Fruit fly (Drosophila melanogaster) whole organism, embryonic: Measurements from ENCODE around the gene Prm.

Source experiments
- Adf1 ChIP-seq: fragments of 200-800 bp; sonication (Bioruptor generic); IDR thresholded peaks from 2 replicates; pipeline ENCODE4 v1.3.6; 2022; ENCODE audit warnings: missing biosample characterization, missing genetic modification characterization
- Aef1 ChIP-seq: fragments of 200-800 bp; sonication (Bioruptor generic); IDR thresholded peaks from 3 replicates; pipeline ENCODE4 v1.3.6; 2022; ENCODE audit warnings: missing biosample characterization, missing genetic modification characterization
- Bdp1 ChIP-seq: fragments of 200-800 bp; sonication (Bioruptor generic); optimal IDR thresholded peaks from 3 replicates; lab custom pipeline; 2016; ENCODE audit warnings: missing biosample characterization, missing genetic modification characterization
- CG11504 ChIP-seq: fragments of 200-800 bp; sonication (Bioruptor generic); optimal IDR thresholded peaks from 3 replicates; lab custom pipeline; 2019; ENCODE audit warnings: missing biosample characterization, mild to moderate bottlenecking, missing genetic modification characterization, moderate library complexity
- CG11696 ChIP-seq: fragments of 200-800 bp; sonication (Bioruptor generic); IDR thresholded peaks from 2 replicates; pipeline ENCODE4 v1.3.6; 2022; ENCODE audit warnings: missing biosample characterization, missing genetic modification characterization
- CG12236 ChIP-seq: fragments of 200-800 bp; sonication (Bioruptor generic); optimal IDR thresholded peaks from 2 replicates; lab custom pipeline; 2016; ENCODE audit warnings: missing biosample characterization, missing genetic modification characterization
- CG13123 ChIP-seq: fragments of 200-800 bp; sonication (Bioruptor generic); optimal IDR thresholded peaks from 2 replicates; lab custom pipeline; 2016; ENCODE audit warnings: missing biosample characterization, missing genetic modification characterization
- CG14050 ChIP-seq: fragments of 200-800 bp; sonication (Bioruptor generic); IDR thresholded peaks from 3 replicates; pipeline ENCODE4 v1.3.6; 2022; ENCODE audit warnings: missing biosample characterization, missing genetic modification characterization
- CG15269 ChIP-seq: fragments of 200-800 bp; sonication (Bioruptor generic); optimal IDR thresholded peaks from 2 replicates; lab custom pipeline; 2018; ENCODE audit warnings: missing biosample characterization, mild to moderate bottlenecking, missing genetic modification characterization, moderate library complexity
- CG17568 ChIP-seq: fragments of 200-800 bp; sonication (Bioruptor generic); optimal IDR thresholded peaks from 2 replicates; lab custom pipeline; 2018; ENCODE audit warnings: missing biosample characterization, mild to moderate bottlenecking, missing genetic modification characterization, moderate library complexity
- CG18599 ChIP-seq: fragments of 200-800 bp; sonication (Bioruptor generic); optimal IDR thresholded peaks from 3 replicates; lab custom pipeline; 2017; ENCODE audit warnings: missing biosample characterization, missing genetic modification characterization, mild to moderate bottlenecking, moderate library complexity, missing genetic modification reagents
- CG2129 ChIP-seq: fragments of 200-800 bp; sonication (Bioruptor generic); IDR thresholded peaks from 2 replicates; pipeline ENCODE4 v1.3.6; 2022; ENCODE audit warnings: missing biosample characterization, missing genetic modification characterization; ENCODE audit not compliant: partially characterized antibody
- CG30431 ChIP-seq: fragments of 200-800 bp; sonication (Bioruptor generic); optimal IDR thresholded peaks from 2 replicates; lab custom pipeline; 2017; ENCODE audit warnings: missing biosample characterization, missing genetic modification characterization
- CG32532 ChIP-seq: fragments of 200-800 bp; sonication (Bioruptor generic); IDR thresholded peaks from 2 replicates; pipeline ENCODE4 v1.3.6; 2022; ENCODE audit warnings: missing biosample characterization, missing genetic modification characterization
- CG34422 ChIP-seq: fragments of 200-800 bp; sonication (Bioruptor generic); IDR thresholded peaks from 3 replicates; pipeline ENCODE4 v1.3.6; 2022; ENCODE audit warnings: missing biosample characterization, missing genetic modification characterization
- CG7786 ChIP-seq: fragments of 200-800 bp; sonication (Bioruptor generic); optimal IDR thresholded peaks from 2 replicates; lab custom pipeline; 2016; ENCODE audit warnings: missing biosample characterization, missing genetic modification characterization
- CG7839 ChIP-seq: fragments of 200-800 bp; sonication (Bioruptor generic); optimal IDR thresholded peaks from 3 replicates; lab custom pipeline; 2018; ENCODE audit warnings: missing biosample characterization, mild to moderate bottlenecking, missing genetic modification characterization, moderate library complexity
- CoRest ChIP-seq: fragments of 200-800 bp; sonication (Bioruptor generic); optimal IDR thresholded peaks from 3 replicates; lab custom pipeline; 2018; ENCODE audit warnings: missing biosample characterization, mild to moderate bottlenecking, missing genetic modification characterization, moderate library complexity
- D19A ChIP-seq: fragments of 200-800 bp; optimal IDR thresholded peaks from 3 replicates; lab custom pipeline; 2019; ENCODE audit warnings: missing biosample characterization, mild to moderate bottlenecking, missing genetic modification characterization, moderate library complexity
- Dp ChIP-seq: fragments of 200-800 bp; sonication (Bioruptor generic); optimal IDR thresholded peaks from 2 replicates; lab custom pipeline; 2018; ENCODE audit warnings: missing biosample characterization, mild to moderate bottlenecking, missing genetic modification characterization, moderate library complexity
- Ets65A ChIP-seq: fragments of 200-800 bp; sonication (Bioruptor generic); peaks from one replicate; lab custom pipeline; 2016; ENCODE audit warnings: missing biosample characterization, missing genetic modification characterization
- HLH3B ChIP-seq: fragments of 200-800 bp; sonication (Bioruptor generic); IDR thresholded peaks from 2 replicates; pipeline ENCODE4 v1.3.6; 2022; ENCODE audit warnings: missing biosample characterization, missing genetic modification characterization
- HLH54F ChIP-seq: fragments of 200-800 bp; sonication (Bioruptor generic); optimal IDR thresholded peaks from 3 replicates; lab custom pipeline; 2016; ENCODE audit warnings: missing biosample characterization, missing genetic modification characterization
- Hr78 ChIP-seq, 2 experiments: fragments of 200-800 bp in 1 of 2; fragments of >200 bp in 1 of 2; sonication (Bioruptor generic) in 1 of 2; optimal IDR thresholded peaks; 2 replicates each; lab custom pipeline; 2017 to 2019; ENCODE audit warnings: missing biosample characterization in 2 of 2, missing genetic modification characterization in 2 of 2, mild to moderate bottlenecking in 1 of 2, moderate library complexity in 1 of 2
- Hsf ChIP-seq: fragments of 200-800 bp; sonication (Bioruptor generic); optimal IDR thresholded peaks from 3 replicates; lab custom pipeline; 2016; ENCODE audit warnings: missing biosample characterization, missing genetic modification characterization
- Kr ChIP-seq: fragments of 200-800 bp; sonication (Bioruptor generic); optimal IDR thresholded peaks from 2 replicates; lab custom pipeline; 2017; ENCODE audit warnings: missing biosample characterization, mild to moderate bottlenecking, missing genetic modification characterization
- Lpt ChIP-seq: fragments of >200 bp; optimal IDR thresholded peaks from 2 replicates; lab custom pipeline; 2018; ENCODE audit warnings: missing biosample characterization, missing genetic modification characterization
- Max ChIP-seq: fragments of 200-800 bp; sonication (Bioruptor generic); optimal IDR thresholded peaks from 2 replicates; lab custom pipeline; 2016; ENCODE audit warnings: missing biosample characterization, mild to moderate bottlenecking, missing genetic modification characterization
- NFAT ChIP-seq: fragments of 200-800 bp; sonication (Bioruptor generic); IDR thresholded peaks from 2 replicates; pipeline ENCODE4 v1.3.6; 2022; ENCODE audit warnings: missing biosample characterization, missing genetic modification characterization
- Oaz ChIP-seq: fragments of 200-800 bp; sonication (Bioruptor generic); IDR thresholded peaks from 2 replicates; pipeline ENCODE4 v1.3.6; 2022; ENCODE audit warnings: missing biosample characterization, missing genetic modification characterization
- PHDP ChIP-seq: fragments of 200-800 bp; sonication (Bioruptor generic); optimal IDR thresholded peaks from 3 replicates; lab custom pipeline; 2018; ENCODE audit warnings: missing biosample characterization, mild to moderate bottlenecking, missing genetic modification characterization, moderate library complexity
- Rx ChIP-seq: fragments of 200-800 bp; sonication (Bioruptor generic); IDR thresholded peaks from 2 replicates; pipeline ENCODE4 v1.3.6; 2022; ENCODE audit warnings: missing biosample characterization, missing genetic modification characterization
- Scr ChIP-seq: fragments of 200-800 bp; sonication (Bioruptor generic); IDR thresholded peaks from 2 replicates; pipeline ENCODE4 v1.3.6; 2022; ENCODE audit warnings: missing biosample characterization, missing genetic modification characterization; ENCODE audit not compliant: partially characterized antibody
- cas ChIP-seq: fragments of 200-800 bp; sonication (Bioruptor generic); IDR thresholded peaks from 2 replicates; pipeline ENCODE4 v1.3.6; 2022; ENCODE audit warnings: missing biosample characterization, missing genetic modification characterization
- crc ChIP-seq: fragments of 200-800 bp; sonication (Bioruptor generic); optimal IDR thresholded peaks from 2 replicates; lab custom pipeline; 2016; ENCODE audit warnings: missing biosample characterization, missing genetic modification characterization
- crol ChIP-seq: fragments of 200-800 bp; sonication (Bioruptor generic); IDR thresholded peaks from 2 replicates; pipeline ENCODE4 v1.3.6; 2022; ENCODE audit warnings: missing biosample characterization, missing genetic modification characterization
- da ChIP-seq: fragments of 200-800 bp; sonication (Bioruptor generic); optimal IDR thresholded peaks from 2 replicates; lab custom pipeline; 2016; ENCODE audit warnings: missing biosample characterization, missing genetic modification characterization
- dmrt99B ChIP-seq: fragments of 200-800 bp; sonication (Bioruptor generic); optimal IDR thresholded peaks from 2 replicates; lab custom pipeline; 2018; ENCODE audit warnings: missing biosample characterization, mild to moderate bottlenecking, missing genetic modification characterization, moderate library complexity
- emc ChIP-seq: fragments of 200-800 bp; sonication (Bioruptor generic); optimal IDR thresholded peaks from 2 replicates; lab custom pipeline; 2016; ENCODE audit warnings: missing biosample characterization, missing genetic modification characterization
- ewg ChIP-seq: fragments of 200-800 bp; sonication (Bioruptor generic); optimal IDR thresholded peaks from 3 replicates; lab custom pipeline; 2017; ENCODE audit warnings: mild to moderate bottlenecking, missing biosample characterization, missing genetic modification reagents, missing genetic modification characterization
- gsb ChIP-seq: fragments of 200-800 bp; sonication (Bioruptor generic); IDR thresholded peaks from 2 replicates; pipeline ENCODE4 v1.3.6; 2022; ENCODE audit warnings: missing biosample characterization, missing genetic modification characterization
- h ChIP-seq: fragments of >200 bp; optimal IDR thresholded peaks from 2 replicates; lab custom pipeline; 2017
- hbn ChIP-seq: fragments of 200-800 bp; sonication (Bioruptor generic); IDR thresholded peaks from 2 replicates; pipeline ENCODE4 v1.3.6; 2022; ENCODE audit warnings: missing biosample characterization, missing genetic modification characterization; ENCODE audit not compliant: partially characterized antibody
- jumu ChIP-seq: fragments of 200-800 bp; sonication (Bioruptor generic); optimal IDR thresholded peaks from 3 replicates; lab custom pipeline; 2016; ENCODE audit warnings: missing biosample characterization, missing genetic modification characterization
- luna ChIP-seq: fragments of 200-800 bp; sonication (Bioruptor generic); optimal IDR thresholded peaks from 2 replicates; lab custom pipeline; 2016; ENCODE audit warnings: missing biosample characterization, missing genetic modification characterization
- oc ChIP-seq: fragments of 200-800 bp; sonication (Bioruptor generic); optimal IDR thresholded peaks from 2 replicates; lab custom pipeline; 2018; ENCODE audit warnings: missing biosample characterization, mild to moderate bottlenecking, missing genetic modification characterization, moderate library complexity
- otp ChIP-seq: fragments of 200-800 bp; sonication (Bioruptor generic); IDR thresholded peaks from 3 replicates; pipeline ENCODE4, ENCODE4 v1.3.6; 2022; ENCODE audit warnings: missing biosample characterization, missing genetic modification characterization
- sna ChIP-seq: fragments of 200-800 bp; sonication (Bioruptor generic); IDR thresholded peaks from 2 replicates; pipeline ENCODE4 v1.3.6; 2022; ENCODE audit warnings: missing biosample characterization, missing genetic modification characterization; ENCODE audit not compliant: partially characterized antibody
- so ChIP-seq: fragments of 200-800 bp; sonication (Bioruptor generic); IDR thresholded peaks from 3 replicates; pipeline ENCODE4 v1.3.6; 2022; ENCODE audit warnings: missing biosample characterization, missing genetic modification characterization
- vfl ChIP-seq: fragments of 200-800 bp; sonication (Bioruptor generic); optimal IDR thresholded peaks from 2 replicates; lab custom pipeline; 2016; ENCODE audit warnings: missing biosample characterization, missing genetic modification characterization
- zen2 ChIP-seq: fragments of 200-800 bp; sonication (Bioruptor generic); IDR thresholded peaks from 3 replicates; pipeline ENCODE4 v1.3.6; 2022; ENCODE audit warnings: missing biosample characterization, missing genetic modification characterization; ENCODE audit not compliant: partially characterized antibody

The Prm gene

dm6 chr3L:8696487-8696954 lies 48.6 kb downstream of the Prm start (continued):
- TF ChIP-seq CG11696, result peak; percentile 35; the same call in 1 of the 2 replicates
- TF ChIP-seq gsb, result no peak
- TF ChIP-seq Hr78 (GFP tag; optimal IDR thresholded peaks at IDR 0.05; lab: Kevin White, UChicago), result peak in 1 of 2 experiments; percentile 82
- TF ChIP-seq CG34422 (GFP tag; lab: Robert Waterston, UW), result peak; percentile 60; the same call in 1 of the 3 replicates
- 0 out of 3 replicates have a peak, but pooled peaks have one; percentile 15 for TF ChIP-seq zen2 (GFP tag; lab: Robert Waterston, UW)
- peak; percentile 14 for TF ChIP-seq CG30431 (GFP tag; lab: Kevin White, UChicago)
- TF ChIP-seq CG13123, result peak; percentile 62
- peak; percentile 62 for TF ChIP-seq dmrt99B
- peak; percentile 4 for TF ChIP-seq Hsf (GFP tag; lab: Kevin White, UChicago)
- TF ChIP-seq CG32532 (GFP tag; lab: Robert Waterston, UW), result peak; percentile 57
- TF ChIP-seq ewg (GFP tag; lab: Kevin White, UChicago), result peak; percentile 45
- no peak for TF ChIP-seq Oaz (GFP tag; lab: Robert Waterston, UW)
- peak; percentile 7 for TF ChIP-seq crc (GFP tag; lab: Kevin White, UChicago)
- TF ChIP-seq luna (GFP tag; lab: Kevin White, UChicago), result no peak
- TF ChIP-seq CG7786 (GFP tag; lab: Kevin White, UChicago), result no peak
- TF ChIP-seq D19A (tag; lab: Kevin White, UChicago), result peak; percentile 48
- TF ChIP-seq HLH54F (GFP tag; lab: Kevin White, UChicago), result no peak
- no peak for TF ChIP-seq hbn
- TF ChIP-seq Max, result peak; percentile 34
- peak; percentile 48 for TF ChIP-seq CG11504 (tag; lab: Kevin White, UChicago)
- peak; percentile 63 for TF ChIP-seq Ets65A (GFP tag; lab: Kevin White, UChicago)
- no peak for TF ChIP-seq h (lab: Kevin White, UChicago)
- peak; percentile 80 for TF ChIP-seq oc (tag; lab: Kevin White, UChicago)
- no peak for TF ChIP-seq emc (GFP tag; lab: Kevin White, UChicago)
- TF ChIP-seq vfl (GFP tag; lab: Kevin White, UChicago), result no peak
- peak; percentile 47; the same call in 1 of the 2 replicates for TF ChIP-seq NFAT (GFP tag; lab: Robert Waterston, UW)
- TF ChIP-seq Rx (GFP tag; lab: Robert Waterston, UW), result peak; percentile 7; the same call in 1 of the 2 replicates
- TF ChIP-seq HLH3B (GFP tag; lab: Robert Waterston, UW), result peak; percentile 69; the same call in 1 of the 2 replicates
- TF ChIP-seq CG14050 (GFP tag; lab: Robert Waterston, UW), result no peak; the same call in 2 of the 3 replicates
- peak; percentile 51 for TF ChIP-seq CoRest (tag; lab: Kevin White, UChicago)
- no peak for TF ChIP-seq sna (GFP tag; lab: Robert Waterston, UW)
- no peak for TF ChIP-seq Bdp1 (GFP tag; lab: Kevin White, UChicago)
- peak; percentile 94 for TF ChIP-seq Adf1 (GFP tag; lab: Robert Waterston, UW)
- TF ChIP-seq da, result no peak
- no peak for TF ChIP-seq Scr (GFP tag; lab: Robert Waterston, UW)
- TF ChIP-seq CG12236 (GFP tag; lab: Kevin White, UChicago), result no peak
- peak; percentile 46 for TF ChIP-seq CG17568 (GFP tag; lab: Kevin White, UChicago)
- peak; percentile 39 for TF ChIP-seq jumu
- TF ChIP-seq Lpt (GFP tag; lab: Kevin White, UChicago), result no peak
- no peak for TF ChIP-seq Aef1 (GFP tag; lab: Robert Waterston, UW)
- peak; percentile 49 for TF ChIP-seq CG15269
- no peak for TF ChIP-seq Kr (GFP tag; lab: Kevin White, UChicago)
- peak; percentile 88 for TF ChIP-seq CG18599 (GFP tag; lab: Kevin White, UChicago)
- TF ChIP-seq PHDP (tag; lab: Kevin White, UChicago), result peak; percentile 66
- TF ChIP-seq CG2129, result no peak
- TF ChIP-seq otp (GFP tag; lab: Robert Waterston, UW), result peak; percentile 63
- no peak for TF ChIP-seq cas (GFP tag; lab: Robert Waterston, UW)
- peak; percentile 33 for TF ChIP-seq CG7839
- peak; percentile 74; the same call in 2 of the 3 replicates for TF ChIP-seq so (GFP tag; lab: Robert Waterston, UW)
- TF ChIP-seq crol, result peak; percentile 97
- TF ChIP-seq Dp, result no peak
